Fruit fly (Drosophila melanogaster): Measurements from ENCODE around the gene lft.

lft gene

DNA sequence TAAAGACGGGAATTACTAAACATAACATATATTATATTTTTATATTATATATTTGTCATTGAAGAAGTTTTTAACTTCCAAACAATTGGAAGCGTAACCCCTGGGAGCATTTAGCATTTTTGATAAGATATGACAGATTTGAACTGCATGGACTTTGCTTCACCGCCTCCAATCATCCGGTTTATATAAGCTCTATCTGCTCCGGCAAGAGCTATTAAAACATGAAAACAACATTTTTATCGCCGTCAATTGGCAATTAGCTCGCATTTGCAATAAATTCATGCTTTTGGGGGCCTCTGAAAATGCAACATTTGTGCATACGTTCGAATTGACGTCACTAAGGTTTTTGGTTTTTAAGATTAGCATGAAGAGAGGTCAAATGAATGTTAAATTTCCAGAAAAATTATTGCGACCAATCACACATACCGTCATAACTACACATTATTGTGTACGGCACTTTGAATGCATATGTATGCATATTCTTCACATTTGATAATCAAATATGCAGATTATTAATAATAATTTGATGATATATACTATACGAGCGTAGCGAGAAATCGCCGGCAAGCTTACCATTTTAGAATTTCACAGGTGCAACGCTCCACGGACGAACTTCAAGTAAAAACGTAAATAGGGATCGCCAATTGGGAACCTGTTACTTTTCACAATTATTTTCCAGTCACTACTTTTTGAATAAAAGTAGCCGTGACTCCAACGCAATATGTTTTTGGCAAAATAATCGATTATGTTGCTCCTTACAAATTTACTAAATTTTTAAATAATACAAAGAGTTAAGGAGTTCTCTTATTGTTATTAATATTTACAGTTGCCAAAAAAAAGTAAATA, 31.6 kb downstream of the lft start, which contains the start of gene Mdh1 (continued):
- TF ChIP-seq slou (GFP tag; optimal IDR thresholded peaks at IDR 0.05) = no peak
- peak; percentile 91 for TF ChIP-seq ERR (GFP tag; optimal IDR thresholded peaks at IDR 0.05)
- peak; percentile 37 for TF ChIP-seq CG34376 (GFP tag; optimal IDR thresholded peaks at IDR 0.05)
- TF ChIP-seq CG11093 (GFP tag; IDR thresholded peaks at IDR 0.05) = no peak
- peak; percentile 6 for TF ChIP-seq Nf-YB (GFP tag; optimal IDR thresholded peaks at IDR 0.05)
- peak; percentile 35 for TF ChIP-seq CG17186 (GFP tag; optimal IDR thresholded peaks at IDR 0.05)
- TF ChIP-seq CG3995 (GFP tag; optimal IDR thresholded peaks at IDR 0.05) = peak; percentile 99
- no peak for TF ChIP-seq ash1 (GFP tag; optimal IDR thresholded peaks at IDR 0.05)
- peak; percentile 97 for TF ChIP-seq CG11560 (tag; IDR thresholded peaks at IDR 0.05)
- TF ChIP-seq phol (tag; optimal IDR thresholded peaks at IDR 0.05) = peak; percentile 25
- TF ChIP-seq Nf-YC (tag; optimal IDR thresholded peaks at IDR 0.05) = peak; percentile 29
- no peak for TF ChIP-seq Atf6 (GFP tag; IDR thresholded peaks at IDR 0.05)
- TF ChIP-seq CG18599 (GFP tag; optimal IDR thresholded peaks at IDR 0.05) = no peak
- TF ChIP-seq Elba2 (GFP tag; optimal IDR thresholded peaks at IDR 0.05) = peak; percentile 92
- TF ChIP-seq CG10959 (GFP tag; IDR thresholded peaks at IDR 0.05) = no peak
- no peak for TF ChIP-seq gsb-n (tag; optimal IDR thresholded peaks at IDR 0.05)
- TF ChIP-seq chinmo (GFP tag; IDR thresholded peaks at IDR 0.05; ENCODE audit: partially characterized antibody) = 0 out of 4 replicates have a peak, but pooled peaks have one; percentile 13
- TF ChIP-seq wor (GFP tag; IDR thresholded peaks at IDR 0.05) = no peak
- TF ChIP-seq fu2 (GFP tag; optimal IDR thresholded peaks at IDR 0.05) = no peak
- peak in 1 of 2 experiments; percentile 67 for TF ChIP-seq eve (GFP tag; optimal IDR thresholded peaks at IDR 0.05)
- peak; percentile 53 for TF ChIP-seq Sry-δ (GFP tag; optimal IDR thresholded peaks at IDR 0.05)
- TF ChIP-seq CoRest (tag; optimal IDR thresholded peaks at IDR 0.05) = no peak
- peak; percentile 34; the same call in 1 of the 2 replicates for TF ChIP-seq bbx (GFP tag; IDR thresholded peaks at IDR 0.05; ENCODE audit: partially characterized antibody)
- TF ChIP-seq CG10979 (tag; optimal IDR thresholded peaks at IDR 0.05) = no peak
- TF ChIP-seq Scr (GFP tag; IDR thresholded peaks at IDR 0.05; ENCODE audit: partially characterized antibody) = 0 out of 2 replicates have a peak, but pooled peaks have one; percentile 35
- peak; percentile 70 for TF ChIP-seq MESR4 (GFP tag; optimal IDR thresholded peaks at IDR 0.05)
- no peak for TF ChIP-seq CG8478 (optimal IDR thresholded peaks at IDR 0.05)
- TF ChIP-seq Pdp1 (GFP tag; optimal IDR thresholded peaks at IDR 0.05) = peak in 1 of 2 experiments; percentile 88
- TF ChIP-seq CG6683 (GFP tag; optimal IDR thresholded peaks at IDR 0.05) = no peak
- TF ChIP-seq CG7839 (tag; optimal IDR thresholded peaks at IDR 0.05) = no peak
- TF ChIP-seq Dref (GFP tag; IDR thresholded peaks at IDR 0.05) = peak; percentile 58
- TF ChIP-seq CG31441 (GFP tag; IDR thresholded peaks at IDR 0.05) = peak; percentile 97
- no peak for TF ChIP-seq oc (tag; optimal IDR thresholded peaks at IDR 0.05)
- no peak for TF ChIP-seq CG7963 (GFP tag; IDR thresholded peaks at IDR 0.05; ENCODE audit: partially characterized antibody)
- TF ChIP-seq Dp (GFP tag; optimal IDR thresholded peaks at IDR 0.05) = peak; percentile 1
- TF ChIP-seq pzg (GFP tag; optimal IDR thresholded peaks at IDR 0.05) = peak; percentile 35
- no peak for TF ChIP-seq ranshi (GFP tag; IDR thresholded peaks at IDR 0.05)
- peak; percentile 40 for TF ChIP-seq CG12391 (tag; optimal IDR thresholded peaks at IDR 0.05)
- peak; percentile 72 for TF ChIP-seq CG15514 (GFP tag; optimal IDR thresholded peaks at IDR 0.05)
- TF ChIP-seq Bgb (GFP tag; IDR thresholded peaks at IDR 0.05; ENCODE audit: partially characterized antibody) = no peak; the same call in 1 of the 2 replicates
- no peak for TF ChIP-seq Hr51 (GFP tag; optimal IDR thresholded peaks at IDR 0.05)
- no peak for TF ChIP-seq Eip74EF (GFP tag; optimal IDR thresholded peaks at IDR 0.05)
- peak; percentile 11 for TF ChIP-seq stwl (tag; optimal IDR thresholded peaks at IDR 0.05)
- peak; percentile 34 for TF ChIP-seq corto (GFP tag; optimal IDR thresholded peaks at IDR 0.05)
- 0 out of 3 replicates have a peak, but pooled peaks have one; percentile 27 for TF ChIP-seq Opbp (GFP tag; IDR thresholded peaks at IDR 0.05; ENCODE audit: partially characterized antibody)
- TF ChIP-seq sens (GFP tag) = peak; percentile 75
- peak; percentile 8 for TF ChIP-seq az2 (GFP tag; optimal IDR thresholded peaks at IDR 0.05)

Data from whole organism, embryonic.